Worm (Caenorhabditis elegans): ENCODE measurements around the gene zipt-2.3.

DNA sequence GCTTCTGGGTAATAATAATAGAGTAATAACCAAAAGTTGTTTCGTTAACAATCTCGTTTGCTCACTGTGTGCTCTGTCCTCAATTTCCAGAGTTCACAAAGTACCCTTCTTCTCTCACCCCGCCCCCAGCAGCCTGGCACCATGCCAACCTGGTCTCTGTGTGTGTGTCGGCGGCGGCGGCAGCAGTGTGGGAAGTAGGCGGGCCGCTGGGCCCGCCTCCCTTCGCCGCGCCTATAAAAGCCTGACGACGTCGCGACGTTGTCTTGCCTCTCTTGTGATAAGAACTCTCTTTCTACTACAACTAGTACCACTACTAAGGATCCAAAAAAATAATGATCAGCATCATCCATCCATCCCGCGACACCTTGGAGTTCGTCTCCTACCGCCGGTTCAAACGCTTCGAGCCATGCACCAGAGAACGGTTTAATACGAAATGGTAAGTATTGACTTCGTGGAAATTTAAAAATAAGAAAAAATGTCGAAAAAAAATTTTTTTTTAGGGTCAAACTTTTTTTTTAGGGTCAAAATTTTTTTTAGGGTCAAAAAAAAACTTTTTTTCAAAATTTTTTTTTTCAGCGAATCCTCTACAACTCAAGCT is 46.7 kb downstream of the zipt-2.3 start, which contains the start of gene C31C9.7:
- TF ChIP-seq flt-1 (GFP tag; IDR thresholded peaks at IDR 0.05), result no peak
- no peak for TF ChIP-seq ztf-29 (GFP tag; IDR thresholded peaks at IDR 0.05)
- no peak for TF ChIP-seq klf-2 (GFP tag; conservative IDR thresholded peaks at IDR 0.05)
- TF ChIP-seq ref-1 (GFP tag; conservative IDR thresholded peaks at IDR 0.05), result no peak

All from whole organism, midembryonic.